Worm (Caenorhabditis elegans) whole organism, L4/young adult: ENCODE data around the gene ZC373.5.
A peak's percentile ranks its signal among the peaks of the same experiment; 100 is the strongest.

ENCODE experiments used
- W03F9.2 ChIP-seq: fragments of 150-350 bp; optimal IDR thresholded peaks from 2 replicates; lab custom pipeline; 2014; ENCODE audit warnings: missing biosample characterization, missing genetic modification characterization
- dao-5 ChIP-seq: sonication (generic microtip); optimal IDR thresholded peaks from 2 replicates; lab custom pipeline; 2016; ENCODE audit warnings: missing genotype, missing genetic modification characterization, moderate library complexity, missing compliant biosample characterization
- him-1 ChIP-seq: sonication (generic microtip); optimal IDR thresholded peaks from 2 replicates; lab custom pipeline; 2016; ENCODE audit warnings: missing genotype, missing genetic modification reagents, missing genetic modification characterization, missing compliant biosample characterization

ZC373.5 gene

ce11 chrX:10074988-10075387, 797 bp upstream of the ZC373.5 start, which contains the start of gene dao-4:
dao-4 (plus strand) TSS chrX:10075288.
- TF ChIP-seq him-1 (tag; lab: Kevin White, UChicago): no peak
- no peak for TF ChIP-seq W03F9.2 (tag; lab: Kevin White, UChicago)
- no peak for TF ChIP-seq dao-5

ce11 chrX:10069692-10070091, 4.5 kb downstream of the ZC373.5 start, which contains the start of gene mlck-1:
mlck-1 (minus strand) TSS chrX:10069792.
- TF ChIP-seq dao-5 (no peak), W03F9.2 (tag; lab: Kevin White, UChicago) (no peak), him-1 (tag; lab: Kevin White, UChicago) (no peak)

ce11 chrX:10068468-10068867, 5.7 kb downstream of the ZC373.5 start:
- TF ChIP-seq W03F9.2 (tag; lab: Kevin White, UChicago): no peak
- TF ChIP-seq him-1 (tag; lab: Kevin White, UChicago): no peak
- no peak for TF ChIP-seq dao-5

ce11 chrX:10060475-10061011, 13.6 kb downstream of the ZC373.5 start, which contains the start of gene ZC373.3:
ZC373.3 (plus strand) TSS chrX:10060525.
- TF ChIP-seq him-1 (tag; lab: Kevin White, UChicago) (no peak), dao-5 (no peak), W03F9.2 (tag; lab: Kevin White, UChicago) (no peak)

- no peak for TF ChIP-seq dao-5
- TF ChIP-seq W03F9.2 (tag; lab: Kevin White, UChicago): no peak
- no peak for TF ChIP-seq him-1 (tag; lab: Kevin White, UChicago)
Observed at ce11 chrX:10058332-10058731, 15.9 kb downstream of the ZC373.5 start, which contains the start of gene ZC373.2. ZC373.2 (minus strand) TSS chrX:10058432.

- TF ChIP-seq W03F9.2 (tag; lab: Kevin White, UChicago) (no peak), dao-5 (no peak)
Observed at ce11 chrX:10054410-10054800, 19.8 kb downstream of the ZC373.5 start.

- TF ChIP-seq W03F9.2 (tag; lab: Kevin White, UChicago): no peak
- no peak for TF ChIP-seq him-1 (tag; lab: Kevin White, UChicago)
- TF ChIP-seq dao-5: no peak
Observed at ce11 chrX:10053742-10054409, 20.3 kb downstream of the ZC373.5 start, which contains the start of gene cbs-1. cbs-1 (plus strand) TSS chrX:10054275.

ce11 chrX:10051625-10052024, 22.6 kb downstream of the ZC373.5 start:
- TF ChIP-seq him-1 (tag; lab: Kevin White, UChicago): no peak
- no peak for TF ChIP-seq W03F9.2 (tag; lab: Kevin White, UChicago)
- TF ChIP-seq dao-5: no peak

- no peak for TF ChIP-seq W03F9.2 (tag; lab: Kevin White, UChicago)
- no peak for TF ChIP-seq him-1 (tag; lab: Kevin White, UChicago)
- no peak for TF ChIP-seq dao-5
Observed at ce11 chrX:10049160-10049559, 25.0 kb downstream of the ZC373.5 start, which contains the start of gene gnrr-3. gnrr-3 (plus strand) TSS chrX:10049460.

ce11 chrX:10047325-10047724, 26.9 kb downstream of the ZC373.5 start, which contains the start of gene ZC374.2:
ZC374.2 (minus strand) TSS chrX:10047425.
- TF ChIP-seq dao-5 (no peak), W03F9.2 (tag; lab: Kevin White, UChicago) (no peak), him-1 (tag; lab: Kevin White, UChicago) (no peak)

ce11 chrX:10044473-10044872, 29.7 kb downstream of the ZC373.5 start:
- no peak for TF ChIP-seq him-1 (tag; lab: Kevin White, UChicago)

ce11 chrX:10030836-10031235, 43.4 kb downstream of the ZC373.5 start, which contains the start of gene sek-6:
sek-6 (plus strand) TSS chrX:10031150.
- TF ChIP-seq him-1 (tag; lab: Kevin White, UChicago) (no peak), dao-5 (no peak), W03F9.2 (tag; lab: Kevin White, UChicago) (no peak)

- TF ChIP-seq him-1 (tag; lab: Kevin White, UChicago) (no peak), dao-5 (no peak), W03F9.2 (tag; lab: Kevin White, UChicago) (no peak)
Observed at ce11 chrX:10027556-10027955, 46.6 kb downstream of the ZC373.5 start, which contains the start of gene mkk-4. mkk-4 (plus strand) TSS chrX:10027856.

ce11 chrX:10026347-10026746, 47.8 kb downstream of the ZC373.5 start:
- TF ChIP-seq dao-5: no peak
- peak; percentile 12 for TF ChIP-seq W03F9.2 (tag; lab: Kevin White, UChicago)
- no peak for TF ChIP-seq him-1 (tag; lab: Kevin White, UChicago)
